Fruit fly (Drosophila melanogaster) whole organism, embryonic: ENCODE data around the gene CG2104.
A peak's percentile ranks its signal among the peaks of the same experiment; 100 is the strongest.

ENCODE experiments used
- Adf1 ChIP-seq: fragments of 200-800 bp; sonication (Bioruptor generic); IDR thresholded peaks from 2 replicates; pipeline ENCODE4 v1.3.6; 2022; ENCODE audit warnings: missing biosample characterization, missing genetic modification characterization
- Bdp1 ChIP-seq: fragments of 200-800 bp; sonication (Bioruptor generic); optimal IDR thresholded peaks from 3 replicates; lab custom pipeline; 2016; ENCODE audit warnings: missing biosample characterization, missing genetic modification characterization
- CG11398 ChIP-seq: fragments of 200-800 bp; sonication (Bioruptor generic); optimal IDR thresholded peaks from 2 replicates; lab custom pipeline; 2016; ENCODE audit warnings: missing biosample characterization, missing genetic modification characterization
- CG11504 ChIP-seq: fragments of 200-800 bp; sonication (Bioruptor generic); optimal IDR thresholded peaks from 3 replicates; lab custom pipeline; 2019; ENCODE audit warnings: missing biosample characterization, mild to moderate bottlenecking, missing genetic modification characterization, moderate library complexity
- CG11560 ChIP-seq: fragments of 200-800 bp; sonication (Bioruptor generic); IDR thresholded peaks from 3 replicates; pipeline ENCODE4 v1.3.6; 2022; ENCODE audit warnings: missing biosample characterization, missing genetic modification characterization
- CG12942 ChIP-seq: fragments of 200-800 bp; sonication (Bioruptor generic); optimal IDR thresholded peaks from 3 replicates; lab custom pipeline; 2016; ENCODE audit warnings: missing biosample characterization, missing genetic modification characterization
- CG15479 ChIP-seq: fragments of 200-800 bp; sonication (Bioruptor generic); optimal IDR thresholded peaks from 3 replicates; lab custom pipeline; 2019; ENCODE audit warnings: missing biosample characterization, mild to moderate bottlenecking, missing genetic modification characterization, moderate library complexity
- CG16815 ChIP-seq: fragments of 200-800 bp; sonication (Bioruptor generic); optimal IDR thresholded peaks from 3 replicates; lab custom pipeline; 2017; ENCODE audit warnings: missing biosample characterization, mild to moderate bottlenecking, missing genetic modification characterization
- CG32767 ChIP-seq: fragments of 200-800 bp; sonication (Bioruptor generic); IDR thresholded peaks from 2 replicates; pipeline ENCODE4 v1.3.6; 2022; ENCODE audit warnings: missing biosample characterization, missing genetic modification characterization
- CG34224 ChIP-seq: fragments of 200-800 bp; sonication (Bioruptor generic); IDR thresholded peaks from 3 replicates; pipeline ENCODE4 v1.3.6; 2022; ENCODE audit warnings: missing biosample characterization, missing genetic modification characterization; ENCODE audit not compliant: partially characterized antibody
- CG3995 ChIP-seq: fragments of 200-800 bp; sonication (Bioruptor generic); optimal IDR thresholded peaks from 3 replicates; lab custom pipeline; 2016; ENCODE audit warnings: missing biosample characterization, missing genetic modification characterization
- CG8089 ChIP-seq: fragments of 200-800 bp; sonication (Bioruptor generic); optimal IDR thresholded peaks from 3 replicates; lab custom pipeline; 2016; ENCODE audit warnings: missing biosample characterization, missing genetic modification characterization
- CG9215 ChIP-seq: fragments of 200-800 bp; sonication (Bioruptor generic); IDR thresholded peaks from 2 replicates; pipeline ENCODE4 v1.3.6; 2022; ENCODE audit warnings: missing biosample characterization, missing genetic modification characterization
- D19B ChIP-seq: fragments of 200-800 bp; sonication (Bioruptor generic); optimal IDR thresholded peaks from 2 replicates; lab custom pipeline; 2017; ENCODE audit warnings: missing biosample characterization, mild to moderate bottlenecking, missing genetic modification characterization
- Dip2 ChIP-seq: fragments of 200-800 bp; sonication (Bioruptor generic); IDR thresholded peaks from 2 replicates; pipeline ENCODE4 v1.3.6; 2022; ENCODE audit warnings: missing biosample characterization, missing genetic modification characterization
- Dref ChIP-seq: fragments of 200-800 bp; sonication (Bioruptor generic); IDR thresholded peaks from 2 replicates; pipeline ENCODE4 v1.3.6; 2022; ENCODE audit warnings: missing biosample characterization, missing genetic modification characterization
- Hr78 ChIP-seq, 2 experiments: fragments of 200-800 bp in 1 of 2; fragments of >200 bp in 1 of 2; sonication (Bioruptor generic) in 1 of 2; optimal IDR thresholded peaks; 2 replicates each; lab custom pipeline; 2017 to 2019; ENCODE audit warnings: missing biosample characterization in 2 of 2, missing genetic modification characterization in 2 of 2, mild to moderate bottlenecking in 1 of 2, moderate library complexity in 1 of 2
- Meics ChIP-seq: fragments of 200-800 bp; sonication (Bioruptor generic); optimal IDR thresholded peaks from 2 replicates; lab custom pipeline; 2017; ENCODE audit warnings: missing biosample characterization, mild to moderate bottlenecking, missing genetic modification characterization
- Myb ChIP-seq: fragments of 200-800 bp; sonication (Bioruptor generic); optimal IDR thresholded peaks from 2 replicates; lab custom pipeline; 2016; ENCODE audit warnings: missing biosample characterization, missing genetic modification characterization
- Nf-YC ChIP-seq: fragments of 200-800 bp; optimal IDR thresholded peaks from 3 replicates; lab custom pipeline; 2019; ENCODE audit warnings: missing biosample characterization, mild to moderate bottlenecking, missing genetic modification characterization, moderate library complexity
- Sry-β ChIP-seq: fragments of 200-800 bp; sonication (Bioruptor generic); optimal IDR thresholded peaks from 2 replicates; lab custom pipeline; 2018; ENCODE audit warnings: missing biosample characterization, mild to moderate bottlenecking, missing genetic modification characterization, moderate library complexity
- Tbp ChIP-seq: fragments of >200 bp; optimal IDR thresholded peaks from 2 replicates; lab custom pipeline; 2018; ENCODE audit warnings: missing biosample characterization, missing genetic modification characterization
- ac ChIP-seq: fragments of 200-800 bp; sonication (Bioruptor generic); optimal IDR thresholded peaks from 3 replicates; lab custom pipeline; 2017; ENCODE audit warnings: missing biosample characterization, mild to moderate bottlenecking, missing genetic modification characterization
- ato ChIP-seq: fragments of 200-800 bp; sonication (Bioruptor generic); IDR thresholded peaks from 2 replicates; pipeline ENCODE4 v1.3.6; 2022; ENCODE audit warnings: missing biosample characterization, missing genetic modification characterization; ENCODE audit not compliant: partially characterized antibody
- caup ChIP-seq: fragments of 200-800 bp; sonication (Bioruptor generic); optimal IDR thresholded peaks from 3 replicates; lab custom pipeline; 2017; ENCODE audit warnings: missing biosample characterization, mild to moderate bottlenecking, missing genetic modification characterization, moderate library complexity; ENCODE audit not compliant: severe bottlenecking
- cg ChIP-seq: fragments of 200-800 bp; sonication (Bioruptor generic); optimal IDR thresholded peaks from 3 replicates; lab custom pipeline; 2019; ENCODE audit warnings: missing biosample characterization, mild to moderate bottlenecking, missing genetic modification characterization, moderate library complexity
- chn ChIP-seq: fragments of 200-800 bp; sonication (Bioruptor generic); optimal IDR thresholded peaks from 2 replicates; lab custom pipeline; 2016; ENCODE audit warnings: missing biosample characterization, missing genetic modification characterization
- crc ChIP-seq: fragments of 200-800 bp; sonication (Bioruptor generic); optimal IDR thresholded peaks from 2 replicates; lab custom pipeline; 2016; ENCODE audit warnings: missing biosample characterization, missing genetic modification characterization
- emc ChIP-seq: fragments of 200-800 bp; sonication (Bioruptor generic); optimal IDR thresholded peaks from 2 replicates; lab custom pipeline; 2016; ENCODE audit warnings: missing biosample characterization, missing genetic modification characterization
- eve ChIP-seq, 2 experiments: fragments of >200 bp; optimal IDR thresholded peaks; 2 replicates each; lab custom pipeline; 2017; ENCODE audit warnings: missing biosample characterization in 2 of 2, missing genetic modification characterization in 2 of 2
- ewg ChIP-seq: fragments of 200-800 bp; sonication (Bioruptor generic); optimal IDR thresholded peaks from 3 replicates; lab custom pipeline; 2017; ENCODE audit warnings: mild to moderate bottlenecking, missing biosample characterization, missing genetic modification reagents, missing genetic modification characterization
- gcm2 ChIP-seq: fragments of 200-800 bp; sonication (Bioruptor generic); optimal IDR thresholded peaks from 2 replicates; lab custom pipeline; 2016; ENCODE audit warnings: missing biosample characterization, missing genetic modification characterization
- grau ChIP-seq: fragments of 200-800 bp; optimal IDR thresholded peaks from 3 replicates; lab custom pipeline; 2019; ENCODE audit warnings: missing biosample characterization, mild to moderate bottlenecking, missing genetic modification characterization, moderate library complexity
- gt ChIP-seq: fragments of 200-800 bp; sonication (Bioruptor generic); IDR thresholded peaks from 2 replicates; pipeline ENCODE4 v1.3.6; 2022; ENCODE audit warnings: missing biosample characterization, missing genetic modification characterization
- h ChIP-seq: fragments of >200 bp; optimal IDR thresholded peaks from 2 replicates; lab custom pipeline; 2017
- ham ChIP-seq: fragments of 200-800 bp; sonication (Bioruptor generic); IDR thresholded peaks from 2 replicates; pipeline ENCODE4 v1.3.6; 2022; ENCODE audit warnings: missing biosample characterization, missing genetic modification characterization
- hkb ChIP-seq, 2 experiments: fragments of 200-800 bp in 1 of 2; fragments of >200 bp in 1 of 2; sonication (Bioruptor generic) in 1 of 2; IDR thresholded peaks in 1 of 2; optimal IDR thresholded peaks in 1 of 2; 2 replicates each; pipeline versions ENCODE4 v1.3.6 to Lab custom; 2017 to 2022; ENCODE audit warnings: missing biosample characterization in 1 of 2, missing genetic modification characterization in 1 of 2
- insv ChIP-seq, 2 experiments: fragments of 200-800 bp; sonication (Bioruptor generic); optimal IDR thresholded peaks; 3 replicates each; lab custom pipeline; 2016 to 2018; ENCODE audit warnings: missing biosample characterization in 2 of 2, missing genetic modification characterization in 2 of 2
- ken ChIP-seq: fragments of 200-800 bp; sonication (Bioruptor generic); IDR thresholded peaks from 3 replicates; pipeline ENCODE4 v1.3.6; 2022; ENCODE audit warnings: missing biosample characterization, missing genetic modification characterization
- psq ChIP-seq: fragments of 200-800 bp; sonication (Bioruptor generic); optimal IDR thresholded peaks from 2 replicates; lab custom pipeline; 2017; ENCODE audit warnings: missing biosample characterization, missing genetic modification characterization
- rib ChIP-seq: fragments of 200-800 bp; sonication (Bioruptor generic); IDR thresholded peaks from 2 replicates; pipeline ENCODE4 v1.3.6; 2022; ENCODE audit warnings: missing biosample characterization, missing genetic modification characterization
- sc ChIP-seq, 3 experiments: fragments of >200 bp in 2 of 3; fragments of 200-800 bp in 1 of 3; sonication (Bioruptor generic) in 1 of 3; optimal IDR thresholded peaks; 2 replicates in 2 of 3; 3 replicates in 1 of 3; lab custom pipeline; 2017; ENCODE audit warnings: mild to moderate bottlenecking in 1 of 3, missing biosample characterization in 1 of 3, missing genetic modification characterization in 1 of 3, missing genetic modification reagents in 1 of 3
- sisA ChIP-seq: fragments of 200-800 bp; sonication (Bioruptor generic); IDR thresholded peaks from 2 replicates; pipeline ENCODE4 v1.3.6; 2022; ENCODE audit warnings: missing biosample characterization, missing genetic modification characterization
- sna ChIP-seq: fragments of 200-800 bp; sonication (Bioruptor generic); IDR thresholded peaks from 2 replicates; pipeline ENCODE4 v1.3.6; 2022; ENCODE audit warnings: missing biosample characterization, missing genetic modification characterization; ENCODE audit not compliant: partially characterized antibody
- sr ChIP-seq: fragments of 200-800 bp; sonication (Bioruptor generic); IDR thresholded peaks from 3 replicates; pipeline ENCODE4 v1.3.6; 2022; ENCODE audit warnings: missing biosample characterization, missing genetic modification characterization
- tup ChIP-seq: fragments of 200-800 bp; sonication (Bioruptor generic); optimal IDR thresholded peaks from 2 replicates; lab custom pipeline; 2016; ENCODE audit warnings: missing biosample characterization, mild to moderate bottlenecking, missing genetic modification characterization, moderate library complexity
- twi ChIP-seq: fragments of 200-800 bp; optimal IDR thresholded peaks from 2 replicates; lab custom pipeline; 2019; ENCODE audit warnings: missing biosample characterization, mild to moderate bottlenecking, missing genetic modification characterization, moderate library complexity
- unc-4 ChIP-seq: fragments of 200-800 bp; sonication (Bioruptor generic); IDR thresholded peaks from 2 replicates; pipeline ENCODE4 v1.3.6; 2022; ENCODE audit warnings: missing biosample characterization, missing genetic modification characterization; ENCODE audit not compliant: partially characterized antibody
- zfh1 ChIP-seq: fragments of 200-800 bp; sonication (Bioruptor generic); IDR thresholded peaks from 3 replicates; pipeline ENCODE4 v1.3.6; 2022; ENCODE audit warnings: missing biosample characterization, missing genetic modification characterization

CG2104 gene

dm6 chr3R:5685269-5686048 is 7.6 kb downstream of the CG2104 start, which contains the start of the genes Rab23 and plx (continued):
- TF ChIP-seq rib (GFP tag; lab: Robert Waterston, UW) (no peak), emc (no peak), Myb (GFP tag; lab: Kevin White, UChicago) (peak; percentile 93), Adf1 (GFP tag; lab: Robert Waterston, UW) (no peak), Meics (no peak), Tbp (GFP tag; lab: Kevin White, UChicago) (no peak), insv (GFP tag; optimal IDR thresholded peaks at IDR 0.05; lab: Kevin White, UChicago) (peak in 1 of 2 experiments; percentile 17), Hr78 (GFP tag; optimal IDR thresholded peaks at IDR 0.05; lab: Kevin White, UChicago) (no peak), sna (GFP tag; lab: Robert Waterston, UW) (no peak), ham (no peak), crc (no peak), eve (GFP tag; optimal IDR thresholded peaks at IDR 0.05; lab: Kevin White, UChicago) (no peak), ac (GFP tag; lab: Kevin White, UChicago) (no peak), ato (GFP tag; lab: Robert Waterston, UW) (0 out of 2 replicates have a peak, but pooled peaks have one; percentile 26), CG11504 (tag; lab: Kevin White, UChicago) (peak; percentile 33), caup (GFP tag; lab: Kevin White, UChicago) (no peak), sisA (no peak), CG9215 (no peak), h (lab: Kevin White, UChicago) (no peak), CG32767 (GFP tag; lab: Robert Waterston, UW) (no peak), CG8089 (no peak), cg (GFP tag; lab: Kevin White, UChicago) (no peak), CG12942 (no peak), twi (tag; lab: Kevin White, UChicago) (no peak), D19B (no peak), ken (GFP tag; lab: Robert Waterston, UW) (0 out of 3 replicates have a peak, but pooled peaks have one; percentile 24), Dip2 (GFP tag; lab: Robert Waterston, UW) (no peak), gcm2 (no peak), sc (optimal IDR thresholded peaks at IDR 0.05; lab: Kevin White, UChicago) (no peak), sc (GFP tag; optimal IDR thresholded peaks at IDR 0.05; lab: Kevin White, UChicago) (no peak), tup (GFP tag; lab: Kevin White, UChicago) (no peak), CG11398 (GFP tag; lab: Kevin White, UChicago) (no peak), Nf-YC (tag; lab: Kevin White, UChicago) (peak; percentile 23), chn (peak; percentile 32), CG11560 (tag; lab: Robert Waterston, UW) (no peak), CG15479 (GFP tag; lab: Kevin White, UChicago) (no peak), sr (GFP tag; lab: Robert Waterston, UW) (no peak), Dref (GFP tag; lab: Robert Waterston, UW) (peak; percentile 46), CG16815 (GFP tag; lab: Kevin White, UChicago) (no peak), gt (no peak), unc-4 (GFP tag; lab: Robert Waterston, UW) (peak; percentile 47; the same call in 1 of the 2 replicates), hkb (optimal IDR thresholded peaks at IDR 0.05; lab: Kevin White, UChicago) (no peak), hkb (GFP tag; IDR thresholded peaks at IDR 0.05; lab: Robert Waterston, UW) (peak; percentile 29; the same call in 1 of the 2 replicates), grau (tag; lab: Kevin White, UChicago) (no peak), Bdp1 (GFP tag; lab: Kevin White, UChicago) (no peak), CG34224 (GFP tag; lab: Robert Waterston, UW) (no peak; the same call in 2 of the 3 replicates), psq (no peak), CG3995 (GFP tag; lab: Kevin White, UChicago) (no peak), ewg (GFP tag; lab: Kevin White, UChicago) (peak; percentile 97), Sry-β (GFP tag; lab: Kevin White, UChicago) (no peak), zfh1 (GFP tag; lab: Robert Waterston, UW) (no peak; the same call in 2 of the 3 replicates)
